In the genomic region with DNA sequence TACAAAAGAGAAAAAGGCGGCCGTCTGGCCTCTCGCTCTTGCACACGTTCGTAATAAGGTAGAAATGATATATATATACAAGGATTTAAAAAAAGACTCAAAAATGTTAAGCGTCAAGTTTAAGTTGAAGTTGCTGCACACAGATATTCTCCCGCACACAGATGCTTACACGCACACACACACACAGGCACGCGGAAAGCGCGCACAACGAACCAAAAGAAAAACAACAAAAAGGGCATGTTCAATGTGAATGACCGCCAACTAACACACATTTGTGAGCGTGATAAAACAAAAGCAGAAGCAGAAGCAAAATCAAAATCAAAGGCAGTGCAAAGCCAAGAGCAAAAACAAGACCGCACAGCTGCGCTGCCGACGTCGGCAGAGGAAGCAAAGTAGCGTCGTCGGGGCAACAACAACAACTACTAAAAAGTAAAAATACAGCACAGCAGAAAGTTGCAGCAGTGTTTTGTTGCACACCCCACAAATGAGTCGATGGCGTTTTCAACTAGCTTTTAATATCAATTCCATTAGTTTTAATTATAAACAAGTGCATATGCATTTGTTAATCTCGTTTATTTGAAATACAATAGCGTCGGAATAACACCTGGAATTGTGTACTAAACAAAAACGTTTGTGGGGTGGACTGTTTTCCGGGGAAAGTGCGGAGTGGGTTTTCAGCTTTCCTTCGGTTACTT, we compare ENCODE assay signal across 2 fruit fly cellular contexts.
A peak's percentile ranks its signal among the peaks of the same experiment; 100 is the strongest.
TF ChIP-seq lines count a peak whose summit lies in the region.

No protein-coding gene starts in this region.

TF ChIP-seq in whole organism, embryonic, 481 proteins besides CTCF, POLR2A, EP300 and RAD21 (continued from another document and continues in another):
- TF ChIP-seq sna (GFP tag; IDR thresholded peaks at IDR 0.05; lab: Robert Waterston, UW; ENCODE audit: partially characterized antibody) (no peak), CG8281 (tag; optimal IDR thresholded peaks at IDR 0.05; lab: Kevin White, UChicago) (peak; percentile 85), CG4404 (GFP tag; IDR thresholded peaks at IDR 0.05; lab: Robert Waterston, UW) (peak; percentile 94), tin (GFP tag; optimal IDR thresholded peaks at IDR 0.05; lab: Kevin White, UChicago) (peak; percentile 96), CG3838 (GFP tag; optimal IDR thresholded peaks at IDR 0.05; lab: Kevin White, UChicago) (peak; percentile 85), esg (GFP tag; conservative IDR thresholded peaks at IDR 0.05; lab: Robert Waterston, UW) (peak; percentile 91), cg (GFP tag; optimal IDR thresholded peaks at IDR 0.05; lab: Kevin White, UChicago) (peak; percentile 82), row (GFP tag; IDR thresholded peaks at IDR 0.05; lab: Robert Waterston, UW) (peak; percentile 96), nau (GFP tag; optimal IDR thresholded peaks at IDR 0.05; lab: Kevin White, UChicago) (peak; percentile 93), CG17328 (GFP tag; IDR thresholded peaks at IDR 0.05; lab: Robert Waterston, UW) (peak; percentile 98), bcd (GFP tag; optimal IDR thresholded peaks at IDR 0.05; lab: Kevin White, UChicago) (peak; percentile 94), Bteb2 (GFP tag; optimal IDR thresholded peaks at IDR 0.05; lab: Kevin White, UChicago) (peak; percentile 87), CG13624 (GFP tag; optimal IDR thresholded peaks at IDR 0.05; lab: Kevin White, UChicago) (peak; percentile 88), sens (GFP tag; lab: Kevin White, UChicago) (peak; percentile 100), Nf-YB (GFP tag; optimal IDR thresholded peaks at IDR 0.05; lab: Kevin White, UChicago) (peak; percentile 87), corto (GFP tag; optimal IDR thresholded peaks at IDR 0.05; lab: Kevin White, UChicago) (peak; percentile 78), pita (GFP tag; optimal IDR thresholded peaks at IDR 0.05; lab: Kevin White, UChicago) (no peak), p53 (GFP tag; optimal IDR thresholded peaks at IDR 0.05; lab: Kevin White, UChicago) (peak; percentile 79), E2f2 (GFP tag; IDR thresholded peaks at IDR 0.05; lab: Robert Waterston, UW) (peak; percentile 75), sqz (GFP tag; optimal IDR thresholded peaks at IDR 0.05; lab: Kevin White, UChicago) (peak; percentile 94), CG1647 (GFP tag; optimal IDR thresholded peaks at IDR 0.05; lab: Kevin White, UChicago) (peak; percentile 88), sens-2 (GFP tag; IDR thresholded peaks at IDR 0.05; lab: Robert Waterston, UW) (peak; percentile 97), chinmo (GFP tag; IDR thresholded peaks at IDR 0.05; lab: Robert Waterston, UW; ENCODE audit: partially characterized antibody) (peak; percentile 79; the same call in 2 of the 4 replicates), CG3995 (GFP tag; optimal IDR thresholded peaks at IDR 0.05; lab: Kevin White, UChicago) (peak; percentile 15), luna (GFP tag; optimal IDR thresholded peaks at IDR 0.05; lab: Kevin White, UChicago) (peak; percentile 37), onecut (GFP tag; IDR thresholded peaks at IDR 0.05; lab: Robert Waterston, UW) (peak; percentile 93), Hr51 (GFP tag; optimal IDR thresholded peaks at IDR 0.05; lab: Kevin White, UChicago) (peak; percentile 93 to 94), Pdp1 (GFP tag; optimal IDR thresholded peaks at IDR 0.05; lab: Kevin White, UChicago) (peak in 1 of 2 experiments; percentile 95), NC2α (GFP tag; optimal IDR thresholded peaks at IDR 0.05; lab: Kevin White, UChicago) (peak; percentile 91), sisA (GFP tag; IDR thresholded peaks at IDR 0.05; lab: Robert Waterston, UW) (peak; percentile 94), Sry-β (GFP tag; optimal IDR thresholded peaks at IDR 0.05; lab: Kevin White, UChicago) (peak; percentile 75), MESR4 (GFP tag; optimal IDR thresholded peaks at IDR 0.05; lab: Kevin White, UChicago) (peak; percentile 64), CG30431 (GFP tag; optimal IDR thresholded peaks at IDR 0.05; lab: Kevin White, UChicago) (peak; percentile 97), Ets97D (GFP tag; optimal IDR thresholded peaks at IDR 0.05; lab: Kevin White, UChicago) (peak; percentile 80), wdn (GFP tag; IDR thresholded peaks at IDR 0.05; lab: Robert Waterston, UW) (peak; percentile 73), trh (GFP tag; optimal IDR thresholded peaks at IDR 0.05; lab: Kevin White, UChicago) (peak; percentile 90), CG30020 (tag; optimal IDR thresholded peaks at IDR 0.05; lab: Kevin White, UChicago) (peak; percentile 82), nom (GFP tag; optimal IDR thresholded peaks at IDR 0.05; lab: Kevin White, UChicago) (peak; percentile 91), ase (GFP tag; IDR thresholded peaks at IDR 0.05; lab: Robert Waterston, UW) (peak; percentile 95), PHDP (tag; optimal IDR thresholded peaks at IDR 0.05; lab: Kevin White, UChicago) (peak; percentile 96), CG4424 (GFP tag; optimal IDR thresholded peaks at IDR 0.05; lab: Kevin White, UChicago) (peak; percentile 98), insv (GFP tag; optimal IDR thresholded peaks at IDR 0.05; lab: Kevin White, UChicago) (peak; percentile 34 to 38), CG18599 (GFP tag; optimal IDR thresholded peaks at IDR 0.05; lab: Kevin White, UChicago) (peak; percentile 94), Hr3 (GFP tag; optimal IDR thresholded peaks at IDR 0.05; lab: Kevin White, UChicago) (peak; percentile 90), Opbp (GFP tag; IDR thresholded peaks at IDR 0.05; lab: Robert Waterston, UW; ENCODE audit: partially characterized antibody) (no peak), D19B (GFP tag; optimal IDR thresholded peaks at IDR 0.05; lab: Kevin White, UChicago) (peak; percentile 67), CG6254 (GFP tag; optimal IDR thresholded peaks at IDR 0.05; lab: Kevin White, UChicago) (peak; percentile 97), CG11093 (GFP tag; IDR thresholded peaks at IDR 0.05; lab: Robert Waterston, UW) (peak; percentile 94), CG10366 (GFP tag; IDR thresholded peaks at IDR 0.05; lab: Robert Waterston, UW) (peak; percentile 95), maf-S (GFP tag; optimal IDR thresholded peaks at IDR 0.05; lab: Kevin White, UChicago) (peak; percentile 92), zfh2 (GFP tag; optimal IDR thresholded peaks at IDR 0.05; lab: Kevin White, UChicago) (peak; percentile 82), vfl (GFP tag; optimal IDR thresholded peaks at IDR 0.05; lab: Kevin White, UChicago) (peak; percentile 88), Dek (tag; optimal IDR thresholded peaks at IDR 0.05; lab: Kevin White, UChicago) (peak; percentile 90), CG1832 (GFP tag; optimal IDR thresholded peaks at IDR 0.05; lab: Kevin White, UChicago) (no peak), CG13424 (tag; optimal IDR thresholded peaks at IDR 0.05; lab: Kevin White, UChicago) (peak; percentile 97), nerfin-2 (GFP tag; IDR thresholded peaks at IDR 0.05; lab: Robert Waterston, UW; ENCODE audit: partially characterized antibody) (no peak), CG15011 (GFP tag; optimal IDR thresholded peaks at IDR 0.05; lab: Kevin White, UChicago) (peak; percentile 87), CG10654 (GFP tag; optimal IDR thresholded peaks at IDR 0.05; lab: Kevin White, UChicago) (peak; percentile 93), pho (GFP tag; optimal IDR thresholded peaks at IDR 0.05; lab: Kevin White, UChicago) (peak; percentile 83), Xrp1 (GFP tag; IDR thresholded peaks at IDR 0.05; lab: Robert Waterston, UW) (peak; percentile 99), Antp (GFP tag; optimal IDR thresholded peaks at IDR 0.05; lab: Kevin White, UChicago) (peak; percentile 95)

TF ChIP-seq in whole organism, prepupa, 60 proteins besides CTCF, POLR2A, EP300 and RAD21 (continued from another document):
- TF ChIP-seq CG11902 (GFP tag; optimal IDR thresholded peaks at IDR 0.05; lab: Kevin White, UChicago) (peak; percentile 96), CG11762 (GFP tag; optimal IDR thresholded peaks at IDR 0.05; lab: Kevin White, UChicago; ENCODE audit: insufficient read depth) (peak; percentile 98), OdsH (GFP tag; optimal IDR thresholded peaks at IDR 0.05; lab: Kevin White, UChicago) (peak; percentile 98), CG8632 (GFP tag; optimal IDR thresholded peaks at IDR 0.05; lab: Kevin White, UChicago) (peak; percentile 97), CG4318 (GFP tag; optimal IDR thresholded peaks at IDR 0.05; lab: Kevin White, UChicago) (peak; percentile 97), CG6792 (GFP tag; optimal IDR thresholded peaks at IDR 0.05; lab: Kevin White, UChicago) (peak; percentile 99), svp (GFP tag; lab: Kevin White, UChicago) (peak; percentile 99), CG3919 (GFP tag; optimal IDR thresholded peaks at IDR 0.05; lab: Kevin White, UChicago) (peak; percentile 99), CG6854 (GFP tag; optimal IDR thresholded peaks at IDR 0.05; lab: Kevin White, UChicago) (peak; percentile 94), Smox (GFP tag; optimal IDR thresholded peaks at IDR 0.05; lab: Kevin White, UChicago) (peak; percentile 98), CG1621 (tag; optimal IDR thresholded peaks at IDR 0.05; lab: Kevin White, UChicago) (peak; percentile 96), CG11294 (GFP tag; IDR thresholded peaks at IDR 0.05; lab: Robert Waterston, UW) (peak; percentile 94), eg (GFP tag; IDR thresholded peaks at IDR 0.05; lab: Robert Waterston, UW) (peak; percentile 99)
